Worm (Caenorhabditis elegans) whole organism, L2 larva: ENCODE measurements around the gene Y73F4A.2.

ENCODE experiments used
- C34F6.9 ChIP-seq: fragments of 150-350 bp; optimal IDR thresholded peaks from 2 replicates; lab custom pipeline; 2014; ENCODE audit warnings: missing biosample characterization, missing genetic modification characterization
- F13H6.1 ChIP-seq: sonication (generic microtip); optimal IDR thresholded peaks from 2 replicates; lab custom pipeline; 2016; ENCODE audit warnings: missing genetic modification characterization, missing compliant biosample characterization
- R02D3.7 ChIP-seq: fragments of 150-350 bp; optimal IDR thresholded peaks from 2 replicates; lab custom pipeline; 2014; ENCODE audit warnings: missing biosample characterization, missing genetic modification characterization
- ZK546.5 ChIP-seq: sonication (generic microtip); optimal IDR thresholded peaks from 2 replicates; lab custom pipeline; 2017; ENCODE audit warnings: missing biosample characterization, missing genetic modification characterization
- alr-1 ChIP-seq: fragments of 150-350 bp; optimal IDR thresholded peaks from 2 replicates; lab custom pipeline; 2014; ENCODE audit warnings: missing biosample characterization, missing genetic modification characterization
- aly-2 ChIP-seq: fragments of 150-350 bp; optimal IDR thresholded peaks from 2 replicates; lab custom pipeline; 2014; ENCODE audit warnings: missing biosample characterization, missing genetic modification characterization
- ama-1 ChIP-seq: fragments of 150-350 bp; optimal IDR thresholded peaks from 2 replicates; lab custom pipeline; 2018; ENCODE audit warnings: inconsistent platforms
- blmp-1 ChIP-seq: sonication (generic microtip); optimal IDR thresholded peaks from 2 replicates; lab custom pipeline; 2017; ENCODE audit warnings: missing genetic modification characterization, mild to moderate bottlenecking, missing compliant biosample characterization, antibody characterized with exemption, moderate library complexity; ENCODE audit not compliant: insufficient read depth
- crh-2 ChIP-seq: sonication (generic microtip); optimal IDR thresholded peaks from 2 replicates; lab custom pipeline; 2017; ENCODE audit warnings: missing biosample characterization, missing genetic modification characterization
- fos-1 ChIP-seq: fragments of 150-350 bp; optimal IDR thresholded peaks from 2 replicates; lab custom pipeline; 2014; ENCODE audit warnings: missing biosample characterization, missing genetic modification characterization
- lin-11 ChIP-seq: fragments of 150-350 bp; sonication (generic microtip); optimal IDR thresholded peaks from 2 replicates; lab custom pipeline; 2014; ENCODE audit warnings: missing biosample characterization, missing genetic modification characterization, inconsistent platforms, mixed read lengths
- lin-13 ChIP-seq: fragments of 150-350 bp; optimal IDR thresholded peaks from 2 replicates; lab custom pipeline; 2014; ENCODE audit warnings: missing biosample characterization, missing genetic modification reagents, missing genetic modification characterization
- lin-39 ChIP-seq: fragments of 150-350 bp; optimal IDR thresholded peaks from 2 replicates; lab custom pipeline; 2014; ENCODE audit warnings: missing biosample characterization, missing genetic modification reagents, missing genetic modification characterization
- lsy-2 ChIP-seq, 2 experiments: fragments of 150-350 bp in 1 of 2; sonication (generic microtip) in 1 of 2; optimal IDR thresholded peaks; 2 replicates each; lab custom pipeline; 2014 to 2017; ENCODE audit warnings: missing biosample characterization in 2 of 2, missing genetic modification characterization in 2 of 2
- mbf-1 ChIP-seq: sonication (generic microtip); optimal IDR thresholded peaks from 2 replicates; lab custom pipeline; 2017; ENCODE audit warnings: missing biosample characterization, missing genetic modification characterization
- mdl-1 ChIP-seq, 2 experiments: fragments of 150-350 bp in 1 of 2; sonication (generic microtip) in 1 of 2; optimal IDR thresholded peaks; 2 replicates each; lab custom pipeline; 2017; ENCODE audit warnings: missing biosample characterization in 2 of 2, missing genetic modification characterization in 2 of 2
- nhr-10 ChIP-seq: sonication (generic microtip); optimal IDR thresholded peaks from 2 replicates; lab custom pipeline; 2017; ENCODE audit warnings: missing biosample characterization, missing genetic modification characterization
- nhr-11 ChIP-seq: fragments of 150-350 bp; optimal IDR thresholded peaks from 2 replicates; lab custom pipeline; 2014; ENCODE audit warnings: missing biosample characterization, missing genetic modification characterization
- nhr-129 ChIP-seq: fragments of 150-350 bp; optimal IDR thresholded peaks from 2 replicates; lab custom pipeline; 2014; ENCODE audit warnings: missing biosample characterization, missing genetic modification characterization
- nhr-21 ChIP-seq: fragments of 150-350 bp; optimal IDR thresholded peaks from 2 replicates; lab custom pipeline; 2014; ENCODE audit warnings: missing biosample characterization, missing genetic modification characterization
- nhr-23 ChIP-seq: fragments of 150-350 bp; optimal IDR thresholded peaks from 2 replicates; lab custom pipeline; 2014; ENCODE audit warnings: missing biosample characterization, missing genetic modification reagents, missing genetic modification characterization
- nhr-237 ChIP-seq: fragments of 150-350 bp; optimal IDR thresholded peaks from 2 replicates; lab custom pipeline; 2014; ENCODE audit warnings: missing biosample characterization, missing genetic modification characterization
- nhr-25 ChIP-seq: fragments of 150-350 bp; sonication (generic microtip); optimal IDR thresholded peaks from 3 replicates; lab custom pipeline; 2014; ENCODE audit warnings: missing biosample characterization, missing genetic modification characterization
- peb-1 ChIP-seq: fragments of 150-350 bp; optimal IDR thresholded peaks from 2 replicates; lab custom pipeline; 2014; ENCODE audit warnings: missing biosample characterization, missing genetic modification characterization
- sem-4 ChIP-seq: fragments of 150-350 bp; optimal IDR thresholded peaks from 2 replicates; lab custom pipeline; 2014; ENCODE audit warnings: missing biosample characterization, missing genetic modification reagents, missing genetic modification characterization
- skn-1 ChIP-seq: sonication (generic microtip); optimal IDR thresholded peaks from 2 replicates; lab custom pipeline; 2017; ENCODE audit warnings: missing biosample characterization, missing genetic modification characterization
- sma-3 ChIP-seq: sonication (generic microtip); optimal IDR thresholded peaks from 2 replicates; lab custom pipeline; 2016; ENCODE audit warnings: missing genetic modification reagents, missing genetic modification characterization, missing compliant biosample characterization
- sma-9 ChIP-seq, 2 experiments: fragments of 150-350 bp in 1 of 2; sonication (generic microtip) in 1 of 2; optimal IDR thresholded peaks; 2 replicates each; lab custom pipeline; 2014 to 2016; ENCODE audit warnings: missing genetic modification characterization in 2 of 2, mild to moderate bottlenecking in 1 of 2, missing biosample characterization in 1 of 2, missing compliant biosample characterization in 1 of 2, missing genetic modification reagents in 1 of 2, moderate library complexity in 1 of 2
- snpc-4 ChIP-seq: fragments of 150-350 bp; optimal IDR thresholded peaks from 2 replicates; lab custom pipeline; 2014; ENCODE audit warnings: missing biosample characterization, missing genetic modification characterization
- unc-39 ChIP-seq: fragments of 150-350 bp; optimal IDR thresholded peaks from 2 replicates; lab custom pipeline; 2014; ENCODE audit warnings: missing biosample characterization, missing genetic modification characterization
- unc-55 ChIP-seq: fragments of 150-350 bp; sonication (generic microtip); optimal IDR thresholded peaks from 3 replicates; lab custom pipeline; 2014; ENCODE audit warnings: missing biosample characterization, missing genetic modification reagents, missing genetic modification characterization
- ztf-1 ChIP-seq: fragments of 200-800 bp; sonication (Bioruptor generic); conservative IDR thresholded peaks from 2 replicates; pipeline ENCODE4 v1.3.6; 2022; ENCODE audit warnings: missing genetic modification characterization, missing compliant biosample characterization

Gene Y73F4A.2

DNA sequence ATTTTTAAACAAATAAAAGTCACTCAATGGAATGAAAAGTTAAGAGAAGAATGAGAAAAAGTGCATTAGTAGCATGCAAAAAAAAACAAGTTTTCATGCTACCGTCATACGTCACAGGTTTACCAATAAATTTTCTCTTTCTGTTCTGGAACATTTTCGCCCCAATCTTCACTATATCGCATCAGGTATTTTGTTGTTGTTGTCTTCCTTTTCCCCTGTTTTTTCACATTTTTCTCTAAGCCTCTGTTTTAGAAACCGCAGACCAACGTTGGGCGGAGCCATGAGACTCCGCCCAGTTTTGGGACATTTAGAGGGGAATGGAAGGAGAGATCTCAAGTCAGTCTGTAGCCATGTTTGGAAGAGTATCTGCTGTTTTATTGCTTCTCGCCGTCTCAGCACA, 45.1 kb upstream of the Y73F4A.2 start, which contains the start of gene msa-1:
TSS of gene msa-1 (plus strand) at position 301 of the 400 bp plus-strand sequence.
- TF ChIP-seq nhr-237 (tag; lab: Kevin White, UChicago) (no peak), nhr-129 (tag; lab: Kevin White, UChicago) (peak; percentile 24), unc-55 (no peak), ama-1 (lab: Kevin White, UChicago) (peak; percentile 88), C34F6.9 (no peak)
- TF ChIP-seq, all 48 proteins: peak for 2

DNA sequence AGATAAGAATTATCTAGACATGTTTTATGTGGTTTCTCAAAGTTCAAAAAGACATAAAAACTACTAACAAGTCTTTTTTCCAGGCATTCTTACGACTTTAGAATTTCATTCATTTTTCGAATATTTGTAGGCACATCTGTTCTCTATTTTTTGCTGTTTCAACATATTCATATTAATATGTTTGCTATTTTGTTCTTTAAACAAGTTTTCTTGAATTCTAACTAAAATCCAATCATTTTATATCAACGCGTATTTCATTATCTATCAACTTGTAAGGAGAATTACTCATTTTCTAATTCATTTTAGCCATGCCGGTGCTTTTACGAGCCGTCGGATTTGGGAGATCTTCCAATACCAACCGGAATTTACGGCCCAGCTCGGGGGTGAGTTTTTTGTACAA, 38.9 kb upstream of the Y73F4A.2 start, which contains the start of gene twk-8:
TSS of gene twk-8 (plus strand) at position 301 of the 400 bp plus-strand sequence.
- TF ChIP-seq ama-1 (lab: Kevin White, UChicago) (no peak), nhr-21 (tag; lab: Kevin White, UChicago) (no peak), nhr-25 (tag; lab: Kevin White, UChicago) (no peak), sem-4 (no peak), blmp-1 (tag; lab: Kevin White, UChicago) (no peak), lin-11 (tag; lab: Kevin White, UChicago) (no peak), lin-13 (GFP tag; lab: Kevin White, UChicago) (no peak), alr-1 (tag; lab: Kevin White, UChicago) (no peak), nhr-11 (tag; lab: Kevin White, UChicago) (no peak), mdl-1 (tag; optimal IDR thresholded peaks at IDR 0.05; lab: Kevin White, UChicago) (no peak), sma-9 (GFP tag; optimal IDR thresholded peaks at IDR 0.05; lab: Kevin White, UChicago) (no peak), sma-9 (tag; optimal IDR thresholded peaks at IDR 0.05; lab: Kevin White, UChicago) (no peak), mbf-1 (no peak), nhr-10 (tag; lab: Kevin White, UChicago) (no peak), peb-1 (tag; lab: Kevin White, UChicago) (no peak), ZK546.5 (tag; lab: Kevin White, UChicago) (no peak)

DNA sequence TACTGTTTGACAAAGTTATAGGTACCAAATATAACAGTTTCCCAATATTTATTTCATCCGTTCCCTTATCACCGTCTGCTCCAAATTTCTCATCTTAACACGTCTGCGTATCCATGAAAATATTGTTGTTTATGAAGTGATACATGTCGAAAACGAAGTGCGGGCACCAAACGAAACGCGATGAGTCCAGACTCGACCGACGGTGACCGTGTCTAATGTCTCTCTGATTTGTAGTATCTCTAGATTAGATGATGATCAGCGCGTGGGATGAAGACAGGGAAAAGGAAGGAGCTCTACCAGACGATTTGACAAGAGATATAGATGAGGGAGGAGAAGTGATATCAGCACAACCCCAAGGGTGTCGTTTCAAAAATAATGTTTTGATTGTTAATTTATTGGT, 37.1 kb upstream of the Y73F4A.2 start:
- TF ChIP-seq ztf-1 (GFP tag; lab: Robert Waterston, UW) (no peak), aly-2 (tag; lab: Kevin White, UChicago) (no peak), snpc-4 (tag; lab: Kevin White, UChicago) (no peak), sma-9 (GFP tag; optimal IDR thresholded peaks at IDR 0.05; lab: Kevin White, UChicago) (peak; percentile 52), sma-9 (tag; optimal IDR thresholded peaks at IDR 0.05; lab: Kevin White, UChicago) (no peak), fos-1 (tag; lab: Kevin White, UChicago) (no peak), F13H6.1 (tag; lab: Kevin White, UChicago) (peak; percentile 70), skn-1 (tag; lab: Kevin White, UChicago) (no peak), nhr-129 (tag; lab: Kevin White, UChicago) (peak; percentile 50), nhr-21 (tag; lab: Kevin White, UChicago) (no peak), nhr-10 (tag; lab: Kevin White, UChicago) (no peak), lin-39 (tag; lab: Kevin White, UChicago) (no peak), C34F6.9 (peak; percentile 24), R02D3.7 (tag; lab: Kevin White, UChicago) (no peak), lsy-2 (tag; optimal IDR thresholded peaks at IDR 0.05; lab: Kevin White, UChicago) (peak in 1 of 2 experiments; percentile 36)
- TF ChIP-seq, all 48 proteins: peak for 5

DNA sequence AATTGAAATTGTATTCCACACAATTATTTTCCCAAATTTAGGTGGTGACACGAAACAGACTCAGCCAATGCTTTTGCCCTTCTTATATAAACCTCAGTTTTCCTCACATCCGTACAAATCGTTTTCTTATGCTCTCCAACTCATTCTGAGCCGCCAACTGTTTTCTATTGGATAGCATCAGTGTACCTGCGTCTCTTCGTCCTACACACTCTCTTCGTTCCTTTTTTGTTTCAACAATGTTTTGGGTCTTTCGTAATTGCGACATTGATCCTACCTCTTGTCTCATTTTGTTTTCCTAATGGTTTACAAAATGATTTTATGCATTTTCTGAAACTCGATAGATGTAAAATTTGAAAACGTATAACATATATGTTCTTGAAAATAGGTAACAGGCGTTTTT, 36.2 kb upstream of the Y73F4A.2 start:
- TF ChIP-seq sma-9 (GFP tag; optimal IDR thresholded peaks at IDR 0.05; lab: Kevin White, UChicago) (peak; percentile 19), sma-9 (tag; optimal IDR thresholded peaks at IDR 0.05; lab: Kevin White, UChicago) (no peak), nhr-129 (tag; lab: Kevin White, UChicago) (peak; percentile 36), C34F6.9 (peak; percentile 11), lsy-2 (tag; optimal IDR thresholded peaks at IDR 0.05; lab: Kevin White, UChicago) (peak in 1 of 2 experiments; percentile 26), crh-2 (tag; lab: Kevin White, UChicago) (no peak)

DNA sequence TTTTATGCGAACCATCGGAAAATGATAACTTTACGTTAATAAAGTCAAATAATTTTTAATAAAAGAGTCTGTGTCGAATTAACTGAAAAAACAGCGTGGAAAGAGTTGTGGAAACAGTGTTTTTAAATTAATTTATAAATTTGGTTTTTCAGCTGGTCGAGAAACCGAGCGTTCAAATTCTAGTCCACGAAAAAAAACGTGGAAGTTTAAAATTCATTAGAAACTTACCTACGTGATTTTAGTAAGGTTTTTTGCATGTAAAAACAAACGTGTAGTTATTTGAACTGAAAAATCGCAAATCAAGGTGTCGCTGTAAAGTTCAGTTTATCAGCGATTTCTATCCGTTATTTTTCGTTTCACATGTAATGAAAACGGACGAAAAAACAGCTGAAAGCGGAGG, 35.3 kb upstream of the Y73F4A.2 start, which contains the start of gene mans-4:
TSS of gene mans-4 (minus strand) at position 101 of the 400 bp plus-strand sequence.
- TF ChIP-seq alr-1 (tag; lab: Kevin White, UChicago): no peak
- no peak for TF ChIP-seq lin-39 (tag; lab: Kevin White, UChicago)
- TF ChIP-seq peb-1 (tag; lab: Kevin White, UChicago): no peak
- no peak for TF ChIP-seq unc-39 (tag; lab: Kevin White, UChicago)
- no peak for TF ChIP-seq nhr-23 (tag; lab: Kevin White, UChicago)
- TF ChIP-seq mbf-1: no peak
- TF ChIP-seq skn-1 (tag; lab: Kevin White, UChicago): no peak
- TF ChIP-seq crh-2 (tag; lab: Kevin White, UChicago): no peak
- no peak for TF ChIP-seq sma-3 (GFP tag; lab: Kevin White, UChicago)
- TF ChIP-seq ztf-1 (GFP tag; lab: Robert Waterston, UW): no peak
- TF ChIP-seq, all 48 proteins: peak for 0
